Fruit fly (Drosophila melanogaster): ENCODE measurements around the gene bab2.

dm6 chr3L:1195202-1195601 is 18.1 kb upstream of the bab2 start, which contains the start of gene LysX:
- no peak for TF ChIP-seq CG17806 (tag; optimal IDR thresholded peaks at IDR 0.05)
- TF ChIP-seq CG8159 (tag; optimal IDR thresholded peaks at IDR 0.05) = no peak

Measured in whole organism, pupa.